Fruit fly (Drosophila melanogaster): ENCODE data around the gene Obp18a.

Obp18a gene

dm6 chrX:19160635-19161407 lies 25.2 kb upstream of the Obp18a start:
- TF ChIP-seq CG4496 (GFP tag; IDR thresholded peaks at IDR 0.05) (no peak), Ets98B (GFP tag; IDR thresholded peaks at IDR 0.05) (no peak), Pif1B (GFP tag; optimal IDR thresholded peaks at IDR 0.05) (no peak), rn (GFP tag; IDR thresholded peaks at IDR 0.05) (no peak), gl (tag; optimal IDR thresholded peaks at IDR 0.05) (no peak), fd96Ca (GFP tag; IDR thresholded peaks at IDR 0.05) (no peak), Pif1A (GFP tag; optimal IDR thresholded peaks at IDR 0.05) (no peak), CG13204 (GFP tag; optimal IDR thresholded peaks at IDR 0.05) (peak; percentile 47), CG9948 (tag; optimal IDR thresholded peaks at IDR 0.05) (peak; percentile 44), CG8159 (tag; optimal IDR thresholded peaks at IDR 0.05) (peak; percentile 69), EcR (GFP tag; optimal IDR thresholded peaks at IDR 0.05) (no peak), CG8301 (tag; optimal IDR thresholded peaks at IDR 0.05) (peak; percentile 20), CG15710 (tag; optimal IDR thresholded peaks at IDR 0.05) (peak; percentile 52), Snoo (tag; optimal IDR thresholded peaks at IDR 0.05) (no peak), D1 (tag; optimal IDR thresholded peaks at IDR 0.05) (peak; percentile 21), CG12605 (GFP tag; IDR thresholded peaks at IDR 0.05) (no peak), CG32121 (GFP tag; IDR thresholded peaks at IDR 0.05) (no peak), CG17806 (tag; optimal IDR thresholded peaks at IDR 0.05) (peak; percentile 7), CG14655 (GFP tag; optimal IDR thresholded peaks at IDR 0.05) (peak; percentile 40), CG34367 (tag; optimal IDR thresholded peaks at IDR 0.05) (peak; percentile 32), CG10348 (GFP tag; IDR thresholded peaks at IDR 0.05) (no peak)

dm6 chrX:19159942-19160341 lies 24.3 kb upstream of the Obp18a start:
- TF ChIP-seq CG10348 (GFP tag; IDR thresholded peaks at IDR 0.05) (no peak), CG34367 (tag; optimal IDR thresholded peaks at IDR 0.05) (peak; percentile 85), Pif1B (GFP tag; optimal IDR thresholded peaks at IDR 0.05) (peak; percentile 53), CG8301 (tag; optimal IDR thresholded peaks at IDR 0.05) (peak; percentile 42), CG13204 (GFP tag; optimal IDR thresholded peaks at IDR 0.05) (no peak), Pif1A (GFP tag; optimal IDR thresholded peaks at IDR 0.05) (no peak), fd96Ca (GFP tag; IDR thresholded peaks at IDR 0.05) (no peak), CG32121 (GFP tag; IDR thresholded peaks at IDR 0.05) (no peak; the same call in 1 of the 2 replicates), CG17806 (tag; optimal IDR thresholded peaks at IDR 0.05) (peak; percentile 66), CG12605 (GFP tag; IDR thresholded peaks at IDR 0.05) (no peak), D1 (tag; optimal IDR thresholded peaks at IDR 0.05) (peak; percentile 31), CG4496 (GFP tag; IDR thresholded peaks at IDR 0.05) (no peak; the same call in 2 of the 3 replicates), CG15710 (tag; optimal IDR thresholded peaks at IDR 0.05) (peak; percentile 84), rn (GFP tag; IDR thresholded peaks at IDR 0.05) (no peak), CG8159 (tag; optimal IDR thresholded peaks at IDR 0.05) (peak; percentile 80), EcR (GFP tag; optimal IDR thresholded peaks at IDR 0.05) (no peak), CG14655 (GFP tag; optimal IDR thresholded peaks at IDR 0.05) (peak; percentile 69), CG9948 (tag; optimal IDR thresholded peaks at IDR 0.05) (peak; percentile 84), Snoo (tag; optimal IDR thresholded peaks at IDR 0.05) (peak; percentile 80), Ets98B (GFP tag; IDR thresholded peaks at IDR 0.05) (peak; percentile 21), gl (tag; optimal IDR thresholded peaks at IDR 0.05) (no peak)

DNA sequence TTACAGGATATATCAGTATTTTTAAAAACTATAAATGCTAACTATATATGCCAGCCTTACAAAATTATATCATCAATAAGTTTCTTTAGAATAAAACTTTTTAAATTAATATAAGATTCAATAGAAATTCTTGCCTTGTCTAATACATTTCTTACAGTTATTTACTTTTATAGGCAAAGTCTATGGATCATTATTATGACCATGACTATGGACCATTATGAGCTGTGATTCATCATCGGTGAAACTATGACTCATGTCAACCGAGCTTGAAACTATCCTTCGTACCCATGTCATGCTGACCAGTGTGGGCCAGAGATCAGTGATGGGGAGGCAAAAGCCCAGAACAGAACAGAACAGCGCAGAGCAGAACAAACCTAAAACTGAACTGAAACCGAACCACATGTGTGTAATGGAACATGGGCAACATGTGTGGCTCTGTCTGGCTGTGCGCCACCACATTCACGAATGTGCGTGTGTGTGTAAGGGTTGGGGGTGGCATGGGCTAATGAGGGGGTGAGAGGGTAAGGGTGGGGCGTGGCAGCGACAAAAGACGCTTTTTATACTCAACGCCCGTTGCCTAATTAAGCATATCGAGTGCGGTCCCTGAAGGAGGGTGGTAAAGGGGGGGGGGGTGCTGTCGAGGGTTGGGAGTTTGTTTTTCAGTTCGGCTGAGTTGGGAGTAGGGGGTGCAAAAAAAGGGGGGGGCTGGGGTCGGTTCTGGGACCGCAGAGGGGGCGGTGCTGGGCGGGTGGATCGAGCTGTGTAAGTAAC lies 23.0 kb upstream of the Obp18a start:
- TF ChIP-seq CG8159 (tag; optimal IDR thresholded peaks at IDR 0.05) = peak; percentile 60
- peak; percentile 19 for TF ChIP-seq CG9948 (tag; optimal IDR thresholded peaks at IDR 0.05)
- peak; percentile 20 for TF ChIP-seq CG15710 (tag; optimal IDR thresholded peaks at IDR 0.05)
- no peak for TF ChIP-seq Snoo (tag; optimal IDR thresholded peaks at IDR 0.05)
- TF ChIP-seq CG14655 (GFP tag; optimal IDR thresholded peaks at IDR 0.05) = peak; percentile 50

DNA sequence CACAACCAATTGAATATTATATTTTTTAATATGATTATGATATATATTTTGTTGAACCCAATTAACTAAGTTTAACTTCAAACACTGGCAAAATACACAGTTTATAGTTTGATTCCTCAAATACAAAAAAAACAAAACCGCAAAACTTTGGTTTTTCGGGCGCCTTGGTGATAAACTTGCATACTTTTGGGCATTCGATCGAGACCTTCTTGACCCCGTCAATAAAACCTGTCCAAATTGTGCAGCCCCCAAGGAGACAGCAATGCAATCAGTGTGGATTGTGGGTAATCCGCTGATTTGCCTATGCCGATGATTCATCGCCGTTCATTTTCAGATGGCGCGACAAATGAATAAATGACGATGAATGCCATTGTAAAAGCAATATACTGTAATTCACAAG lies 21.8 kb upstream of the Obp18a start:
- no peak for TF ChIP-seq Pif1B (GFP tag; optimal IDR thresholded peaks at IDR 0.05)
- TF ChIP-seq CG32121 (GFP tag; IDR thresholded peaks at IDR 0.05) = no peak
- no peak for TF ChIP-seq fd96Ca (GFP tag; IDR thresholded peaks at IDR 0.05)

DNA sequence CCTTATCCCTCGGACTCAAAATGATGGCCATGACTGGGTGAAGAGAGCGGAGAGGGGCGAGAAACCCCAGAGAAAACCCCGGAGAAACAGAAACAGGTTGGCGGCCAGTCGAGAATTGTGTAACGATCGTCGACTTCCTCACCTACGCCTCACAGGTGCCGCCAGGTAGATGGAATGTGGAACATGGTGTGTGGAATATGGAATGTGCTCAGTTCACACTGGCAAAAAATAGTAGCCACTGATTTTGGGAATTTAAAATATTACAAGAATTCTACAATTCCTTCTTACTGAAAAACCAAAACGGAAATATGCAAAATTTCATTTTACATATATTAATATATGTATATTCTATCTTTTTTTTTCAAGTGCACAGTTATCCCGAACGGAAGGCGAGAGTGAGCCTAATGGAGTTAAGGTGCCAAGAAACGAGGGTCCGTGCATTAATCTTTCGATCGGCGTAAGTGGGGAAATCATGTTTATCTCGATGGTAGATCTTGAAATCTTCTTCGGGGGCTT lies 20.3 kb upstream of the Obp18a start:
- TF ChIP-seq CG10348 (GFP tag; IDR thresholded peaks at IDR 0.05) (no peak), CG32121 (GFP tag; IDR thresholded peaks at IDR 0.05) (peak; percentile 79), CG14655 (GFP tag; optimal IDR thresholded peaks at IDR 0.05) (peak; percentile 85), Ets98B (GFP tag; IDR thresholded peaks at IDR 0.05) (peak; percentile 71), Pif1B (GFP tag; optimal IDR thresholded peaks at IDR 0.05) (peak; percentile 77), rn (GFP tag; IDR thresholded peaks at IDR 0.05) (peak; percentile 60), CG34367 (tag; optimal IDR thresholded peaks at IDR 0.05) (peak; percentile 88), D1 (tag; optimal IDR thresholded peaks at IDR 0.05) (peak; percentile 69), CG15710 (tag; optimal IDR thresholded peaks at IDR 0.05) (peak; percentile 92), gl (tag; optimal IDR thresholded peaks at IDR 0.05) (peak; percentile 75), fd96Ca (GFP tag; IDR thresholded peaks at IDR 0.05) (peak; percentile 66; the same call in 1 of the 3 replicates), Snoo (tag; optimal IDR thresholded peaks at IDR 0.05) (peak; percentile 82), CG12605 (GFP tag; IDR thresholded peaks at IDR 0.05) (peak; percentile 79), CG17806 (tag; optimal IDR thresholded peaks at IDR 0.05) (peak; percentile 90), CG8159 (tag; optimal IDR thresholded peaks at IDR 0.05) (peak; percentile 92), Pif1A (GFP tag; optimal IDR thresholded peaks at IDR 0.05) (peak; percentile 79), CG4496 (GFP tag; IDR thresholded peaks at IDR 0.05) (peak; percentile 87), CG9948 (tag; optimal IDR thresholded peaks at IDR 0.05) (peak; percentile 89), EcR (GFP tag; optimal IDR thresholded peaks at IDR 0.05) (peak; percentile 71), CG13204 (GFP tag; optimal IDR thresholded peaks at IDR 0.05) (peak; percentile 75), CG8301 (tag; optimal IDR thresholded peaks at IDR 0.05) (peak; percentile 79)
